Fruit fly (Drosophila melanogaster) Kc167 (cell line): Measurements from ENCODE around the gene CG42816.

Source experiments
- Myc ChIP-seq: fragments of >200 bp; optimal IDR thresholded peaks from 2 replicates; lab custom pipeline; 2017; ENCODE audit warnings: missing external identifiers
- Sin3A ChIP-seq: fragments of >200 bp; optimal IDR thresholded peaks from 2 replicates; lab custom pipeline; 2018; ENCODE audit warnings: missing external identifiers
- h ChIP-seq: fragments of >200 bp; optimal IDR thresholded peaks from 3 replicates; lab custom pipeline; 2018; ENCODE audit warnings: missing external identifiers
- insv ChIP-seq: fragments of >200 bp; optimal IDR thresholded peaks from 3 replicates; lab custom pipeline; 2018; ENCODE audit warnings: missing external identifiers
- psq ChIP-seq: fragments of >200 bp; optimal IDR thresholded peaks from 2 replicates; lab custom pipeline; 2017; ENCODE audit warnings: missing external identifiers
- ttk ChIP-seq: sonication (Bioruptor generic); optimal IDR thresholded peaks from 2 replicates; lab custom pipeline; 2017; ENCODE audit warnings: missing external identifiers

Gene CG42816

DNA sequence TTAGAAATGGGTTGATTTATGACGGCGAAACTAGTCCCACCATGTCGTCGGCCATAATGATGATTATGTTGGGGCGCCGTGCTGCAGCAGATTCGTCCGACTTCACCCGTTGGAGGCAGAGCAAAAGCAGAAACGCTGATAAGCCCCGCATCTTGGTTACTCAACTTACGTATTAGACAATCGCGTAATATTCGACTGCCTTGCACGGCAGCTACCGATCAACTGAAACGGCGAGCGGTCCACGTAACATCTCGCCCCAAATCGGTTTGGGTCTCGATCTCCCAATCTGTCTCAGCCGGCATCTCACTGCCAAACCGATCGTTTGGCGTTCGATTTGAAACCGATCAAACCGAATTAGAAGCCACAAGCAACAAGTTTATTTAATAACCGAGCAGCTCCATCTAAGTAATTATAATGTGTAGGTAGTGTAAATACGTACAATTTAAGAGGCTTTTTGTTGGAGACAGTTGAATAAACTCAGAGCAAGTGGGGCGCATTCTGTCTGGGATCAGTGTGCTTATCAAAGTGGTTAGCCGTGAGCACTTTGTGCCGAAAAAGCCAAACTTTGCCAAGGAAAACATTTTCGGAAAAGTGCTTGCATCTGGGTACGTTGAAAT is 11.3 kb upstream of the CG42816 start, which contains the start of gene CG32191:
TSS of gene CG32191 (minus strand) at position 550 of the 617 bp plus-strand sequence.
- no peak for TF ChIP-seq psq (lab: Kevin White, UChicago)
- no peak for TF ChIP-seq h (lab: Kevin White, UChicago)
- no peak for TF ChIP-seq insv (lab: Kevin White, UChicago)
- no peak for TF ChIP-seq Myc (lab: Kevin White, UChicago)
- TF ChIP-seq ttk (lab: Kevin White, UChicago) = no peak
- no peak for TF ChIP-seq Sin3A (lab: Kevin White, UChicago)

DNA sequence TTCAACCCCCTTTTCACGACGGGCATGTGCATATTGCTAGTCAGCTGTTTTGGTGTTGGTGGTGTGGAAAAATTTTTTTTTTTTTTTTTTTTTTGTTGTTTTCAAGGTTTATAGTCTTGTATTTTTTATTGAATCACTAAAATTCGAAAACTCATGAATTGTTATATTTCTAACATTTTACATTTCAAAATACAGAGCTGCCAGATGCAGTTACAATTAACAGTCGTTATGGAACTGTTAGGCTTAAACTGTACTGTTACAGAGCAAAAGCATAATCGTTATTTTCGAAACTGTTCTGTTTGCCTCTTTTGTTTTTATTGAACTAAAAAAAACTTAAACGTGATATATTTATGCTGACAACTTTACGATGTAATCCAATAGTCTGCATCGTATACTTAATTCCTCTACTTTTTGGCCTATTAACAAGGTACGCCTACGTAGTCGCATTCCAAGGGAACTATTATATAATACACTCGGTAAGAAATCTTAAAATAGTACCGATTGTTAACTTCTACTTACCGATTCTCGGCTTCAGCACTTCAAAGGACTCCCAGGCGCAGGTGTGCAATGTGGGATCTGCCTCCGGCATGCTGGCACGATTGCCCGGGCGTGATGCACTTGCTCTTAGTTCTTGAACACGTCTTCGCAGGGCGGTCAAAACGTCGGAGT is 9.1 kb upstream of the CG42816 start, which contains the start of gene CG32187:
TSS of gene CG32187 (minus strand) at position 9 of the 669 bp plus-strand sequence.
- TF ChIP-seq ttk (lab: Kevin White, UChicago) = no peak
- TF ChIP-seq Myc (lab: Kevin White, UChicago) = no peak

DNA sequence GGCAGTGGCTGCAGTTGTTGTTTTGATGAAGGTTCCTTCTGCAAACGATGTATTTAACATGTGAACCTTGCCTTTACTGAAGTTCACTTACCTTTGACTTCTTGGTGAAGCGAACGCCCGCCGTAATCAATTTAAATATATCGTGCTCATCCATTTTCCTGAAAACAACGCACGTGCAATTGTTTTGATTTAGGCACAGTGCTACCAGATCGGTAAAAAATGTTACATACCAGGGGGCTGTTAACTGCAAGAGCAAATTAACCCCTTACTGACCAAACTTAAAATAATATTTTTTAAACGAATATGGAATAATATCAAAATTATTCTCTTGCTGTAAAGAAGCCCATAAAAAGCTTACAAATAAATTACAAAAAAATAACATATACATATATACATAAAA is 7.1 kb upstream of the CG42816 start, which contains the start of gene ais:
TSS of gene ais (minus strand) at position 205 of the 400 bp plus-strand sequence.
- TF ChIP-seq insv (lab: Kevin White, UChicago) (no peak), ttk (lab: Kevin White, UChicago) (no peak), h (lab: Kevin White, UChicago) (no peak), Myc (lab: Kevin White, UChicago) (no peak), Sin3A (lab: Kevin White, UChicago) (no peak), psq (lab: Kevin White, UChicago) (no peak)

DNA sequence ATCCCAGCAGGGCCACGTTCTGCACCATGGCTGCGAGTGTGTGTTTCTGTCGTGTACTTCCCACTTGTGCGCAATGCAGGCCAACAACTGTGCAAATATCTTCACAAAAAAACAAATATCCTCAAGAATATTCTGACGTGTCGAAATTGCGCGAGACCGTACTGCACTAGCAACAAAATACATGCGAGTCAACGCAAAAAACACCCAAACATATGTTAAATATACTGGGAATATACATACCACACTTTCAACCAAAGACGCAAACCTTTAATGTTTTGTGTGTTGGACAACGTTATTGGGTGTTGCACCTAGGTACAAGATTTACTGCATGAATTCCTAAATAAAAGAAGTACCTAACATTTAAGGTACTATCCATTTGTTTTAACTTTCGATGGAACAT is 4.7 kb upstream of the CG42816 start, which contains the start of gene NUCB1:
TSS of gene NUCB1 (minus strand) at position 173 of the 400 bp plus-strand sequence.
- TF ChIP-seq insv (lab: Kevin White, UChicago) (no peak), ttk (lab: Kevin White, UChicago) (no peak), psq (lab: Kevin White, UChicago) (no peak), Myc (lab: Kevin White, UChicago) (no peak), h (lab: Kevin White, UChicago) (no peak), Sin3A (lab: Kevin White, UChicago) (no peak)

DNA sequence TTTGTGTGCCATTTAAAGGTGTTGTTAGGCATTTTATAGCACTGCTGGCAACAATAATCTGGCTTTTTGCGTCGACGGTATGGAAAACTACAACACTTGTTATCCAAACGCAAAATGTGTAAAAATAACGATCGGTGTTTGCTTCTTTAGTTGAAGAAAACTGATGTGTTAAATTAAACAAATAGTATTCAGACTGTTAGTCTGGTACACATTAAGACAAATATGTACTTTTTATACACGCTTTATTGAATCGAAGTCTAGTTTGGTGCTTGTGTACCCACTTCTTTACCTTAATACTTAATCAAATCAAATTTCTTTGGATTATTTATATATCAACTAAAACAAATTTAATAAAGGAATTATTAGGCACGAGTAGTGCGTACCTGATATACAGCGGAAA is 5.9 kb downstream of the CG42816 start:
- no peak for TF ChIP-seq insv (lab: Kevin White, UChicago)
- TF ChIP-seq Sin3A (lab: Kevin White, UChicago) = no peak
- no peak for TF ChIP-seq Myc (lab: Kevin White, UChicago)
- no peak for TF ChIP-seq psq (lab: Kevin White, UChicago)
- TF ChIP-seq h (lab: Kevin White, UChicago) = no peak
- TF ChIP-seq ttk (lab: Kevin White, UChicago) = no peak

DNA sequence AAGACGTTTGTCGTGTGGAACGTTAAGA is 6.1 kb downstream of the CG42816 start, which contains the start of gene CG42815:
TSS of gene CG42815 (minus strand) at position 20 of the 28 bp plus-strand sequence.
- TF ChIP-seq insv (lab: Kevin White, UChicago) (no peak), ttk (lab: Kevin White, UChicago) (no peak), h (lab: Kevin White, UChicago) (no peak), Myc (lab: Kevin White, UChicago) (no peak), psq (lab: Kevin White, UChicago) (no peak), Sin3A (lab: Kevin White, UChicago) (no peak)

DNA sequence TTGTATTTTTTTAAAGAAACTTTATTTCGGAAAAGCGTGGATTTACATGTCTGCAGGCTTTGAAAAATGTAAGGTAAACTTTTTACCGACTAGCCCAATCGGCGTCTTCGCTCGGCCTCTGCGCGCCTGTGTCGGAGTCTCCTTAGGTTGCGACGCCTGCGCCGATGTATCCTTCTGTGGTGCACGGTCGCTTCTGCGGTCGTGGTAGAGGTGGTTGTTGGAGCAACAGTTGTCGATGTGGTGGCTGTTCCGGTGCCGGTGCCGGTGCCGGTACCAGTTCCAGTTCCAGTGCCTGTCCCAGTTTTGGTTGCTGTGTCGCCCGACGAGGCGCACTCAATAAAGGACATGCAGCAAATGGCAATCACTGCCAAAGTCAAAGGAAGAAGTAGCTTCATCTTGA is 6.3 kb downstream of the CG42816 start:
- TF ChIP-seq Sin3A (lab: Kevin White, UChicago) (no peak), h (lab: Kevin White, UChicago) (no peak), psq (lab: Kevin White, UChicago) (no peak), ttk (lab: Kevin White, UChicago) (no peak), Myc (lab: Kevin White, UChicago) (no peak), insv (lab: Kevin White, UChicago) (no peak)

DNA sequence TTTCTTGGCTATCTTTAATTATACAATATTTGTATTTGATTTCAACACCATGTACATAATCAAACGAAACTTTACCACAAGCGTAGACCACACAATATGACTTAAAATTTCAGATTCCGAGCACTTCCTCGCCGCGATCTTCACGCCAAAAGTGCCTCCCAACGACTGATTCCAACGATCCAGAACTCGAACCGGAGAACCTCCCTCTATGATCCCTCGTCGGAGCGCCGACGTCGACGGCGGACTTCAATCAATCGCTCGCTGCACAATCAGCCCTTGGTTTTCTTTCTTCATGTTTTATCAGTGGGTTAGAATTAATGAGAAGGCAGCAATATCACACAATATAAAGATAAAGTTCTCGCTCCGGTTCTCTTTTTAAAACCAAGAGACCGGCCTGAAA is 33.4 kb downstream of the CG42816 start, which contains the start of the genes Adgf-A and Adgf-A2:
TSS of gene Adgf-A (minus strand) at position 172 of the 400 bp plus-strand sequence.
TSS of gene Adgf-A2 (minus strand) at position 172 of the 400 bp plus-strand sequence.
- no peak for TF ChIP-seq ttk (lab: Kevin White, UChicago)
- no peak for TF ChIP-seq insv (lab: Kevin White, UChicago)
- TF ChIP-seq h (lab: Kevin White, UChicago) = no peak
- TF ChIP-seq Sin3A (lab: Kevin White, UChicago) = no peak
- TF ChIP-seq Myc (lab: Kevin White, UChicago) = no peak
- TF ChIP-seq psq (lab: Kevin White, UChicago) = no peak

DNA sequence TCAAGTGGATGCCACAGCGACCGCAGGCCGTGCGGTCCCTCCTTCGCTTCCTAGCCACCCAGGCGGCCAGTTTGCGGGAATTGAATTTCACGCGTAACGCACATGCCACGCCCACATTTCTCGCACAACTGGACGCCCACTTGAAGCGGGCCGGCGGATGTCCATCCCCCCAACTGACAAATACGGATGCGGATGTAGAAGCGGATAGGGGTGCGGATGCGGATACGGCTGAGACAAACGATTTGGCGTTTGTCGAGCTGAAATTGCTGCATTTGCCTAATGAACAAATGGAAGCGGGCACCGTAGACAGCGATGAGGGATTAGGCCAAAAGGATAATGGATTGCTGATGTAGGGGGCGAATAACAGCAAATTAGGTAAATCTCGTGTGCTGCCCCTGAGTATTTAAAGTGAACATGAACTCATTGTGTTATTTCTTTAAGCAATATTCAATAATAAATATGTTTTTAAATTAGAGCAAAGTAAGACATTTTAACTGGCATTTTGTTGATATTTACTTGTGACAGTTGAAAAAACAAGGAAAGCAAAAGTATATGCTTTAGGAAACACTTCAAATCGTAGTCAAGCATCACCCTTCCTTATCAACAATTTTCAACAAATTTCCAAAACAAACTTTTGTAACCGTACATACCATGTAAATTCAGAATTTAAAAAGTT is 38.2 kb downstream of the CG42816 start, which contains the start of gene CG32181:
TSS of gene CG32181 (plus strand) at position 626 of the 676 bp plus-strand sequence.
- no peak for TF ChIP-seq h (lab: Kevin White, UChicago)
- no peak for TF ChIP-seq ttk (lab: Kevin White, UChicago)
- TF ChIP-seq insv (lab: Kevin White, UChicago) = no peak
- TF ChIP-seq Sin3A (lab: Kevin White, UChicago) = no peak
- no peak for TF ChIP-seq psq (lab: Kevin White, UChicago)
- no peak for TF ChIP-seq Myc (lab: Kevin White, UChicago)

DNA sequence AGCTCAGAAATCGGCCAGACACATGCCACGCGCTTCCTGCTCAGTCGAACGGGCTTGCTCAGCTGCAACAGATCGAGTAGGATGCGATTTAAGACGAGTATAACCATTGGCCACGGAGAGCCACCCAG is 39.4 kb downstream of the CG42816 start, which contains the start of gene CG32182:
TSS of gene CG32182 (plus strand) at position 29 of the 128 bp plus-strand sequence.
- no peak for TF ChIP-seq ttk (lab: Kevin White, UChicago)
- no peak for TF ChIP-seq psq (lab: Kevin White, UChicago)
- no peak for TF ChIP-seq insv (lab: Kevin White, UChicago)
- TF ChIP-seq h (lab: Kevin White, UChicago) = no peak
- TF ChIP-seq Sin3A (lab: Kevin White, UChicago) = no peak
- TF ChIP-seq Myc (lab: Kevin White, UChicago) = no peak
